Fruit fly (Drosophila melanogaster) whole organism, pupa: ENCODE data around the gene Tep1.

ENCODE experiments used
- CG10348 ChIP-seq: fragments of 200-800 bp; sonication (Bioruptor generic); IDR thresholded peaks from 2 replicates; pipeline ENCODE4 v1.3.6; 2022; ENCODE audit warnings: missing biosample characterization, missing genetic modification characterization
- CG12605 ChIP-seq: fragments of 200-800 bp; sonication (Bioruptor generic); IDR thresholded peaks from 2 replicates; pipeline ENCODE4 v1.3.6; 2022; ENCODE audit warnings: missing biosample characterization, missing genetic modification characterization
- CG13204 ChIP-seq: fragments of 200-800 bp; sonication (Bioruptor generic); optimal IDR thresholded peaks from 2 replicates; lab custom pipeline; 2018; ENCODE audit warnings: missing biosample characterization, mild to moderate bottlenecking, missing genetic modification characterization, moderate library complexity
- CG14655 ChIP-seq: fragments of 200-800 bp; sonication (Bioruptor generic); optimal IDR thresholded peaks from 3 replicates; lab custom pipeline; 2017; ENCODE audit warnings: mild to moderate bottlenecking, missing biosample characterization, missing genetic modification reagents, missing genetic modification characterization
- CG15710 ChIP-seq: fragments of 200-800 bp; sonication (Bioruptor generic); optimal IDR thresholded peaks from 2 replicates; lab custom pipeline; 2018; ENCODE audit warnings: missing biosample characterization, mild to moderate bottlenecking, missing genetic modification characterization, moderate library complexity
- CG17806 ChIP-seq: fragments of 200-800 bp; sonication (Bioruptor generic); optimal IDR thresholded peaks from 2 replicates; lab custom pipeline; 2018; ENCODE audit warnings: missing biosample characterization, mild to moderate bottlenecking, missing genetic modification characterization, moderate library complexity
- CG32121 ChIP-seq: fragments of 200-800 bp; sonication (Bioruptor generic); IDR thresholded peaks from 2 replicates; pipeline ENCODE4 v1.3.6; 2022; ENCODE audit warnings: missing biosample characterization, missing genetic modification characterization
- CG34367 ChIP-seq: fragments of 200-800 bp; sonication (Bioruptor generic); optimal IDR thresholded peaks from 2 replicates; lab custom pipeline; 2018; ENCODE audit warnings: missing biosample characterization, mild to moderate bottlenecking, missing genetic modification characterization
- CG4496 ChIP-seq: fragments of 200-800 bp; sonication (Bioruptor generic); IDR thresholded peaks from 3 replicates; pipeline ENCODE4 v1.3.6; 2022; ENCODE audit warnings: missing biosample characterization, missing genetic modification characterization
- CG8159 ChIP-seq: fragments of 200-800 bp; sonication (Bioruptor generic); optimal IDR thresholded peaks from 3 replicates; lab custom pipeline; 2018; ENCODE audit warnings: missing biosample characterization, mild to moderate bottlenecking, missing genetic modification characterization, moderate library complexity
- CG8301 ChIP-seq: fragments of 200-800 bp; sonication (Bioruptor generic); optimal IDR thresholded peaks from 2 replicates; lab custom pipeline; 2018; ENCODE audit warnings: missing biosample characterization, mild to moderate bottlenecking, missing genetic modification characterization
- CG9948 ChIP-seq: fragments of 200-800 bp; sonication (Bioruptor generic); optimal IDR thresholded peaks from 2 replicates; lab custom pipeline; 2018; ENCODE audit warnings: missing biosample characterization, mild to moderate bottlenecking, missing genetic modification characterization, moderate library complexity
- D1 ChIP-seq: fragments of 200-800 bp; sonication (Bioruptor generic); optimal IDR thresholded peaks from 2 replicates; lab custom pipeline; 2018; ENCODE audit warnings: missing biosample characterization, mild to moderate bottlenecking, missing genetic modification characterization, moderate library complexity
- EcR ChIP-seq: fragments of 200-800 bp; sonication (Bioruptor generic); optimal IDR thresholded peaks from 3 replicates; lab custom pipeline; 2019; ENCODE audit warnings: missing biosample characterization, missing genetic modification characterization, mild to moderate bottlenecking, moderate library complexity, missing genetic modification reagents
- Ets98B ChIP-seq: fragments of 200-800 bp; sonication (Bioruptor generic); IDR thresholded peaks from 2 replicates; pipeline ENCODE4 v1.3.6; 2022; ENCODE audit warnings: missing biosample characterization, missing genetic modification characterization
- Pif1A ChIP-seq: fragments of 200-800 bp; sonication (Bioruptor generic); optimal IDR thresholded peaks from 3 replicates; lab custom pipeline; 2016; ENCODE audit warnings: missing biosample characterization, missing genetic modification characterization
- Pif1B ChIP-seq: fragments of 200-800 bp; sonication (Bioruptor generic); optimal IDR thresholded peaks from 3 replicates; lab custom pipeline; 2016; ENCODE audit warnings: missing biosample characterization, missing genetic modification characterization
- Snoo ChIP-seq: fragments of 200-800 bp; sonication (Bioruptor generic); optimal IDR thresholded peaks from 3 replicates; lab custom pipeline; 2017; ENCODE audit warnings: missing biosample characterization, mild to moderate bottlenecking, missing genetic modification characterization, inconsistent platforms
- fd96Ca ChIP-seq: fragments of 200-800 bp; sonication (Bioruptor generic); IDR thresholded peaks from 3 replicates; pipeline ENCODE4 v1.3.6; 2022; ENCODE audit warnings: missing biosample characterization, missing genetic modification characterization
- gl ChIP-seq: fragments of 200-800 bp; sonication (Bioruptor generic); optimal IDR thresholded peaks from 2 replicates; lab custom pipeline; 2018; ENCODE audit warnings: missing biosample characterization, mild to moderate bottlenecking, missing genetic modification characterization
- rn ChIP-seq: fragments of 200-800 bp; sonication (Bioruptor generic); IDR thresholded peaks from 2 replicates; pipeline ENCODE4 v1.3.6; 2022; ENCODE audit warnings: missing biosample characterization, missing genetic modification characterization

The Tep1 gene

dm6 chr2L:15893711-15894110, at the start of gene Tep1:
Gene Tep1 (minus strand): TSS chr2L:15893811.
- TF ChIP-seq Ets98B (GFP tag; lab: Robert Waterston, UW) (no peak), CG12605 (GFP tag; lab: Robert Waterston, UW) (no peak)

dm6 chr2L:15941141-15941540, 47.5 kb upstream of the Tep1 start, which contains the start of gene CG12448:
Gene CG12448 (plus strand): TSS chr2L:15941441.
- no peak for TF ChIP-seq CG13204 (GFP tag; lab: Kevin White, UChicago)
- no peak for TF ChIP-seq CG14655 (GFP tag; lab: Kevin White, UChicago)
- TF ChIP-seq CG8159 = no peak
- no peak for TF ChIP-seq gl
- TF ChIP-seq Pif1A = no peak
- no peak for TF ChIP-seq CG8301 (tag; lab: Kevin White, UChicago)
- TF ChIP-seq EcR (GFP tag; lab: Kevin White, UChicago) = no peak
- TF ChIP-seq rn (GFP tag; lab: Robert Waterston, UW) = no peak
- TF ChIP-seq CG9948 (tag; lab: Kevin White, UChicago) = no peak
- no peak for TF ChIP-seq CG12605 (GFP tag; lab: Robert Waterston, UW)
- TF ChIP-seq CG4496 (GFP tag; lab: Robert Waterston, UW) = no peak
- TF ChIP-seq CG34367 (tag; lab: Kevin White, UChicago) = no peak
- no peak for TF ChIP-seq CG32121

- no peak for TF ChIP-seq fd96Ca
- TF ChIP-seq rn (GFP tag; lab: Robert Waterston, UW) = no peak
Measured at dm6 chr2L:15936138-15936537, 42.5 kb upstream of the Tep1 start.

dm6 chr2L:15923095-15923494, 29.5 kb upstream of the Tep1 start, which contains the start of gene CG4793:
Gene CG4793 (plus strand): TSS chr2L:15923395.
- TF ChIP-seq CG12605 (GFP tag; lab: Robert Waterston, UW) = no peak
- TF ChIP-seq CG8301 (tag; lab: Kevin White, UChicago) = no peak
- TF ChIP-seq CG8159 = no peak
- TF ChIP-seq Ets98B (GFP tag; lab: Robert Waterston, UW) = no peak
- TF ChIP-seq EcR (GFP tag; lab: Kevin White, UChicago) = no peak
- TF ChIP-seq fd96Ca = no peak
- no peak for TF ChIP-seq CG10348 (GFP tag; lab: Robert Waterston, UW)
- TF ChIP-seq D1 (tag; lab: Kevin White, UChicago) = no peak
- no peak for TF ChIP-seq CG34367 (tag; lab: Kevin White, UChicago)
- TF ChIP-seq Pif1B (GFP tag; lab: Kevin White, UChicago) = no peak
- no peak for TF ChIP-seq Snoo
- TF ChIP-seq CG9948 (tag; lab: Kevin White, UChicago) = no peak
- no peak for TF ChIP-seq Pif1A
- no peak for TF ChIP-seq CG14655 (GFP tag; lab: Kevin White, UChicago)
- TF ChIP-seq CG13204 (GFP tag; lab: Kevin White, UChicago) = no peak
- TF ChIP-seq gl = no peak
- TF ChIP-seq CG4496 (GFP tag; lab: Robert Waterston, UW) = no peak
- TF ChIP-seq CG17806 (tag; lab: Kevin White, UChicago) = no peak
- no peak for TF ChIP-seq rn (GFP tag; lab: Robert Waterston, UW)

dm6 chr2L:15916588-15916987, 23.0 kb upstream of the Tep1 start, which contains the start of gene CG13244:
Gene CG13244 (plus strand): TSS chr2L:15916888.
- TF ChIP-seq CG15710 (tag; lab: Kevin White, UChicago) (no peak), Pif1A (no peak), CG8301 (tag; lab: Kevin White, UChicago) (no peak), CG17806 (tag; lab: Kevin White, UChicago) (no peak), CG4496 (GFP tag; lab: Robert Waterston, UW) (no peak), CG8159 (no peak), CG14655 (GFP tag; lab: Kevin White, UChicago) (no peak), fd96Ca (no peak), Snoo (no peak), Pif1B (GFP tag; lab: Kevin White, UChicago) (no peak), Ets98B (GFP tag; lab: Robert Waterston, UW) (no peak), rn (GFP tag; lab: Robert Waterston, UW) (no peak), CG9948 (tag; lab: Kevin White, UChicago) (no peak), gl (no peak), CG13204 (GFP tag; lab: Kevin White, UChicago) (no peak)
- TF ChIP-seq, all 21 proteins: peak for 0

- no peak for TF ChIP-seq CG34367 (tag; lab: Kevin White, UChicago)
- no peak for TF ChIP-seq EcR (GFP tag; lab: Kevin White, UChicago)
- TF ChIP-seq D1 (tag; lab: Kevin White, UChicago) = no peak
- no peak for TF ChIP-seq CG13204 (GFP tag; lab: Kevin White, UChicago)
- no peak for TF ChIP-seq CG8159
- no peak for TF ChIP-seq CG15710 (tag; lab: Kevin White, UChicago)
- no peak for TF ChIP-seq CG14655 (GFP tag; lab: Kevin White, UChicago)
- no peak for TF ChIP-seq Pif1B (GFP tag; lab: Kevin White, UChicago)
- no peak for TF ChIP-seq CG9948 (tag; lab: Kevin White, UChicago)
- TF ChIP-seq Ets98B (GFP tag; lab: Robert Waterston, UW) = no peak
- no peak for TF ChIP-seq gl
- no peak for TF ChIP-seq CG17806 (tag; lab: Kevin White, UChicago)
- no peak for TF ChIP-seq CG4496 (GFP tag; lab: Robert Waterston, UW)
- no peak for TF ChIP-seq fd96Ca
- TF ChIP-seq Snoo = no peak
- TF ChIP-seq CG12605 (GFP tag; lab: Robert Waterston, UW) = no peak
- no peak for TF ChIP-seq CG10348 (GFP tag; lab: Robert Waterston, UW)
- no peak for TF ChIP-seq rn (GFP tag; lab: Robert Waterston, UW)
- TF ChIP-seq, all 21 proteins: peak for 0
Measured at dm6 chr2L:15913674-15914037, 20.0 kb upstream of the Tep1 start.
